Worm (Caenorhabditis elegans) whole organism, L4/young adult: ENCODE results near the gene B0395.3.

Source experiments
- W03F9.2 ChIP-seq: fragments of 150-350 bp; optimal IDR thresholded peaks from 2 replicates; lab custom pipeline; 2014; ENCODE audit warnings: missing biosample characterization, missing genetic modification characterization
- dao-5 ChIP-seq: sonication (generic microtip); optimal IDR thresholded peaks from 2 replicates; lab custom pipeline; 2016; ENCODE audit warnings: missing genotype, missing genetic modification characterization, moderate library complexity, missing compliant biosample characterization
- him-1 ChIP-seq: sonication (generic microtip); optimal IDR thresholded peaks from 2 replicates; lab custom pipeline; 2016; ENCODE audit warnings: missing genotype, missing genetic modification reagents, missing genetic modification characterization, missing compliant biosample characterization

- TF ChIP-seq him-1 (no peak), W03F9.2 (tag; lab: Kevin White, UChicago) (no peak), dao-5 (tag; lab: Kevin White, UChicago) (no peak)
Measured at ce11 chrX:16087842-16088241, 47.8 kb upstream of the B0395.3 start.
